Worm (Caenorhabditis elegans): ENCODE measurements around the gene lgc-58.
A peak's percentile ranks its signal among the peaks of the same experiment; 100 is the strongest.

The lgc-58 gene

DNA sequence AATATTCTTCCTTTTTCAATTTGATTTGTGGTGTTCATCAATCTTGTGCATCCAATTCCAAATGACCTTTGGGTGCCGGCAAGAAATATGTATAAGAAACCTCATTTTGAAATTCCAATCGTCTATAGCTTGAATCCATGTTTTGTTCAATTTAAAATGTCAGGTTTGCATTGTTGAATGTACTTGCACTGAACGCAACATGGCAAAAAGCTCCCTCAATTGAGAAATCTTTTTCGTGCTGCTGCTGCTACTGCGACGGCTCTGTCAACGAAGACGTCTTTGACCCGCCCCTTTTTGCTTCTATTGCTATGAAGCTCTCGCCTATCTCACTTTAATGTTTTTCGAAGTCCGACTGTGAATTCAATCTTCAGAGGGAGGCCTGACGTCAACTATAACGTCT, at the start of gene lgc-58:
TSS of gene lgc-58 (plus strand) at position 301 of the 400 bp plus-strand sequence.
- TF ChIP-seq ztf-29 (GFP tag; IDR thresholded peaks at IDR 0.05) (no peak), T22C8.4 (GFP tag; IDR thresholded peaks at IDR 0.05) (no peak), ztf-23 (GFP tag; IDR thresholded peaks at IDR 0.05) (no peak), ref-1 (GFP tag; conservative IDR thresholded peaks at IDR 0.05) (no peak), tab-1 (GFP tag; IDR thresholded peaks at IDR 0.05) (no peak), med-1 (GFP tag; optimal IDR thresholded peaks at IDR 0.05; ENCODE audit: insufficient read depth) (no peak), klf-2 (GFP tag; conservative IDR thresholded peaks at IDR 0.05) (no peak), cog-1 (tag; optimal IDR thresholded peaks at IDR 0.05) (no peak), flt-1 (GFP tag; IDR thresholded peaks at IDR 0.05) (no peak)

DNA sequence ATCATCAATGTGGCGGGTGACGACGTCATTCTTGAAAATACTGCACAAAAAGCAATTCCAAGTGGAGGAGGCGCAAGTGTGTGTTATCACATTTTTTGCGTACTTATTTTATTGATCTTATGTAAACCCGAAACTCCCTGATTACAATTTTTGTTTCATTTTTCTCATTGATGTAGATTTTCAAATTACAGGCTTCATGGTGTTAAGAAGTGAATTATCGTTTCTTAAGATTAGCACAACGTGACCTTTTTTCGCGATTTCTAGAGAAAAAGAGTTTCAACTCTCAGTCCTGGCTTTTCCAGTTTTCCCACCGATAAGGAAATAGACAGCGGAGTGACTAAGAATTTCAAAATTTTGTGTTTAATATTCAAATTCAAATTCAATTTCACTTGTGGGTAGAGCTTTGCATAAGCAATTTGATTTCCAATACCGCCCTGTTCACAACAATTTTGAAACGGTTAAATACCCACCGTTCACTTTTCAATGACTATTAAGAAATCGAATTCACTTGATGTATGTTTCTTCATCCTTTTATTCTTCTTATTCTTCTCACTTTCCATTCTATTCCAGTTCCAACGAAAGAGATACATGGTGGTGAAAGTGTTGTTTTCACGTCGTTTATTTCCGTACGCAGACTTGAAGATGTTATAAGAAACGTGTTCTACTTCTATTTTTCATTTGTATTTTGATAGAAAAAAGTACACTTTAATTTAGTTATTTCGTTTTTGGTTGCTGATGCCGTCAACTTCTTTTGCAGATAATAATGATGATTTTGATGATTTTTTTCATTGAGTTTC, 48.4 kb upstream of the lgc-58 start:
- no peak for TF ChIP-seq klf-2 (GFP tag; conservative IDR thresholded peaks at IDR 0.05)
- no peak for TF ChIP-seq ref-1 (GFP tag; conservative IDR thresholded peaks at IDR 0.05)
- no peak for TF ChIP-seq T22C8.4 (GFP tag; IDR thresholded peaks at IDR 0.05)
- no peak for TF ChIP-seq ztf-29 (GFP tag; IDR thresholded peaks at IDR 0.05)
- TF ChIP-seq cog-1 (tag; optimal IDR thresholded peaks at IDR 0.05) = no peak
- TF ChIP-seq med-1 (GFP tag; optimal IDR thresholded peaks at IDR 0.05; ENCODE audit: insufficient read depth) = no peak
- TF ChIP-seq ztf-23 (GFP tag; IDR thresholded peaks at IDR 0.05) = no peak
- TF ChIP-seq tab-1 (GFP tag; IDR thresholded peaks at IDR 0.05) = no peak
- TF ChIP-seq flt-1 (GFP tag; IDR thresholded peaks at IDR 0.05) = no peak

DNA sequence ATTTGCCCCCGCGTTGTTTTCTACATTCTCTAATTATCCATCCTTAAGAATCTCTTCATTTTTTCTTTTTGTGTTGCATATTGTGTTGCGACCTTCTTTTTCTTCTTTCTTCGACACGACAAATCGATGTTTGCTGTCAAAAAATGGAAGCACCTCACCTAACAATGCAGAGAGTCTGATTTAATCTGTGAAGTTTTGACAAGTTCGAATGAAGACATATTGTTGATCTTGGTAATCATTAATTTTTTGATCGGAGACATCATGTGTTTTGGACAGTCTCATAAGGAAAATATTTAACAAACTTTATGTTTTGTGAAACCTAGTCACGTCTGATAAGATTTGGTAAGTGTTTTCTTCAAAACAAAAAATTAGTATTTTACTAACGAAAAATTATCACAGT, 46.2 kb upstream of the lgc-58 start:
- no peak for TF ChIP-seq T22C8.4 (GFP tag; IDR thresholded peaks at IDR 0.05)
- TF ChIP-seq cog-1 (tag; optimal IDR thresholded peaks at IDR 0.05) = no peak
- TF ChIP-seq med-1 (GFP tag; optimal IDR thresholded peaks at IDR 0.05; ENCODE audit: insufficient read depth) = no peak
- no peak for TF ChIP-seq klf-2 (GFP tag; conservative IDR thresholded peaks at IDR 0.05)
- no peak for TF ChIP-seq flt-1 (GFP tag; IDR thresholded peaks at IDR 0.05)
- no peak for TF ChIP-seq ztf-23 (GFP tag; IDR thresholded peaks at IDR 0.05)
- no peak for TF ChIP-seq ztf-29 (GFP tag; IDR thresholded peaks at IDR 0.05)
- TF ChIP-seq tab-1 (GFP tag; IDR thresholded peaks at IDR 0.05) = no peak
- no peak for TF ChIP-seq ref-1 (GFP tag; conservative IDR thresholded peaks at IDR 0.05)

DNA sequence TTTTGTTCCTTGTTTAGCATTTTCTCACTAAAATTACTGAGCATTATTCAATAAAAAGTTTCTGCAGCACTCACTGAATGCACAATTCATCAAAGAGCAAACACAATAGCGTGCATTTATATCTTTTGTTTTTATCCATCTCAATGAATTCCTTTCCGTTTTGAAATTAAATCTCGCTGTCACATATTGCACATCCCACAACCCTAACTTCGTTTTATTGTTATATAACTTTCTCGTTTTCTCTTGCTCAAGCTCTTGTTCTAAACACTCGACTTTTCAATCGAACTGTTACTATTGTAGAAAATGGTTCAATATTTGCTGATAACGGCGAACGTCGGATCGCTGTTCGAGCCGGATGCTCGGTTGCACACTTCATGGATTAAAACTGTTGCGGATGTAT, 44.1 kb upstream of the lgc-58 start, which contains the start of gene ipp-5:
TSS of gene ipp-5 (plus strand) at position 301 of the 400 bp plus-strand sequence.
- TF ChIP-seq ref-1 (GFP tag; conservative IDR thresholded peaks at IDR 0.05) (no peak), med-1 (GFP tag; optimal IDR thresholded peaks at IDR 0.05; ENCODE audit: insufficient read depth) (no peak), T22C8.4 (GFP tag; IDR thresholded peaks at IDR 0.05) (no peak), ztf-23 (GFP tag; IDR thresholded peaks at IDR 0.05) (no peak), flt-1 (GFP tag; IDR thresholded peaks at IDR 0.05) (no peak), klf-2 (GFP tag; conservative IDR thresholded peaks at IDR 0.05) (no peak), tab-1 (GFP tag; IDR thresholded peaks at IDR 0.05) (no peak), cog-1 (tag; optimal IDR thresholded peaks at IDR 0.05) (no peak), ztf-29 (GFP tag; IDR thresholded peaks at IDR 0.05) (no peak)

DNA sequence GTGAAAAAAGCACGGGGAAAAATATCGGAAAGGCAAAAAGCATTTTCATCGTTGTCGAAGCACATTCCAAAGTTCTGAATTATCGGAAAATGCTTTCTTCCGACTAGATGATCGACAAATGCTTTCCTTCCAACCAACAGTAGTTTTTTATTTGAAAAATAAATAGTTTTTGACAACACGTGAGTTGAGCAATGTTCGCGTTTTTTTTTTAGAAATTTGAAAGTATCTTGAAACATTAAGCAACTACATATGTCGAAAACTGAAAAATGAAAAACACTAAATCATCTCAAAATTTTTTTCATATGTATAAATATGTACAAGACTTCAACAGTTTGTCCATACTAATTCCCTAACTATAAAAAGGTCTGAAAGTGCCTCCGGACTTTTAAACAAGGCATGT, 35.8 kb upstream of the lgc-58 start, which contains the start of gene hsp-25:
TSS of gene hsp-25 (minus strand) at position 101 of the 400 bp plus-strand sequence.
- TF ChIP-seq klf-2 (GFP tag; conservative IDR thresholded peaks at IDR 0.05) (no peak), ref-1 (GFP tag; conservative IDR thresholded peaks at IDR 0.05) (no peak), tab-1 (GFP tag; IDR thresholded peaks at IDR 0.05) (no peak), ztf-29 (GFP tag; IDR thresholded peaks at IDR 0.05) (no peak), flt-1 (GFP tag; IDR thresholded peaks at IDR 0.05) (no peak), ztf-23 (GFP tag; IDR thresholded peaks at IDR 0.05) (no peak)

DNA sequence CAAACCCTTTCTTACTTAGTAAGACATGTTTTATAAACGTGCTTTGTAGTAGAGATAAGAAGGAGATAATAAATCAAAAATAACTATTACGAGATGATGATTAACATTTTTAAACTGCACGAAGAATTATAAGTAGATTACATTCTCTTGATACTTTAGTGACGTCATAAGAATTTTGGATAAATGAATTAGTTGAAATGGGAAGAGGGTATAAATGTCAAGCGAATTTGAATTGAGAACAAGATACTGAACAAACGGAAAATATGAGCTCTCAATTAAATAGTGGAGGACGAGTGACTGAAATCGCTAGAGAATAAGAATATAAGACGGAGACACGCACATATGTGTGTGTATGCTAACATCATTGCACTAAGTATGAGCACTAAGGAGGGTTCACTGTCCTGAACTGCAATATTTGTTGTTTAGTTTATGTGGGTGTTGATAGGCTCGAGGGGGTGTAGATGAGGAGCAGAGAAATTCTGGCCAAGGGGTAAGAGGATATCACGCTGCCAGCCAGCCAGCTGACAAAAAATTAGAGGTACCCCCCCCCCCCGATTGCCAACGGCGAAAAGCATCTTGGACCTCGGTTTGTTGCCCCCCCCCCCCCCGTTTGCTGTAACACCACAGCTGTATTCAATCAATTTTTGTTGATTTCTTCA, 34.7 kb upstream of the lgc-58 start:
- TF ChIP-seq med-1 (GFP tag; optimal IDR thresholded peaks at IDR 0.05; ENCODE audit: insufficient read depth) (no peak), ztf-29 (GFP tag; IDR thresholded peaks at IDR 0.05) (no peak)

DNA sequence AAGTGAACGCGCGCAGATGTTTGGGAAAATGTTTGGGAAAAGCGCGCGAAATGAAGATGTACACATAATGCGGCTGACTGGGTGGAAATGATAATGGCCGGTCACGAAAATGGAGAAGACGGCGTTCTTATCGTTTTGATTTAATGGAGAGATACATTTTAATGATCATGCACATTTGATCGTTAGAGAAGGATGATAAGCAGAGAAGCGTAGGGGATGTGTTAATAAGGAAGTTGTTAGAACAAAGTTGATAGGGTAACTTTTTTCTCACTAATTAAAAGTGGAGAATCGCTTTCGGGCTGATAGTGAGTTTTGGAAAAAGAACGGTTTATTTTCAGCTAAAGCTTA, 34.2 kb upstream of the lgc-58 start:
- TF ChIP-seq ztf-23 (GFP tag; IDR thresholded peaks at IDR 0.05) (no peak), T22C8.4 (GFP tag; IDR thresholded peaks at IDR 0.05) (no peak), flt-1 (GFP tag; IDR thresholded peaks at IDR 0.05) (no peak), ref-1 (GFP tag; conservative IDR thresholded peaks at IDR 0.05) (no peak)

DNA sequence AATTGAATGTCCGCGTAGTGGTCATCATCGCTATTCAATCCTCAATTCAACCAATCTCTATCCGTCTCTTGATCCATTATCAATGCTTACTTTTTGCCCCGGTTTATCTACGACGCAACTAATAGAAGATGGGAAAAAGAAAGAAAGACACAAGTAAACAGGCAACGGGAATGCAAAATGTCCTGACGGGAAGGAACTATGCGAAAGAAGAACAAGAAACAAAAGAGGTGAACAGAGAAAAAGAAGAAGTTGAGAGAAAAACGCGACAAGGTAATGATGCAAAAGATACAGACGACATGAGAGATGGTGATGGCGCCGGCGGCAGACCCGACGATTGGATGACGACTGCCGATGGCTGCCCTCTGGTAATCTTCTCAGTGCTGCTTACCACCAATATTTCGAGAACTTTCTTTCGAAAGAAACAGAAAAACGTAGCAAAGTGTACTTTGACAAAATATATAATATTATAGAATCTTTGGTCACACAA, 33.3 kb upstream of the lgc-58 start:
- TF ChIP-seq klf-2 (GFP tag; conservative IDR thresholded peaks at IDR 0.05) (no peak), T22C8.4 (GFP tag; IDR thresholded peaks at IDR 0.05) (no peak), med-1 (GFP tag; optimal IDR thresholded peaks at IDR 0.05; ENCODE audit: insufficient read depth) (no peak), ztf-29 (GFP tag; IDR thresholded peaks at IDR 0.05) (no peak), tab-1 (GFP tag; IDR thresholded peaks at IDR 0.05) (0 out of 2 replicates have a peak, but pooled peaks have one; percentile 29), ref-1 (GFP tag; conservative IDR thresholded peaks at IDR 0.05) (no peak)

DNA sequence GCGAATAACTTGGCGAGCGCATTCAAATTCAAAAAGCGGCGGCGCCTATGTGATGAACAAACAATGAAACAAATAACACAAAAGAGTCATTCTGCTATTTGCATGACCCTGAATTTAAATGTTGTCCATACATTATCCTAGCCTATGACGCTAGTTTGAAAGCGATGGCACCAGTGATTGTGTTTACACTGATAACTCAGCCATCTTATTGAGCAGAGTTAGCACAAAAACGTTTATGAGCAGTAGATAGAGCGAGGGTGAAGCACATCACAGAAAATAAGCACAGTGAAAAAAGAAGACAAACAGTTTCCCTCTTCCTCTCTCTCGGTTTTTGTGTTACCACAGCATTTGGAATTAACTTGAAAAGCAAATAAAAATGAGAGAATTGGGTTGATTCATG, 32.0 kb upstream of the lgc-58 start:
- TF ChIP-seq flt-1 (GFP tag; IDR thresholded peaks at IDR 0.05) = no peak
- no peak for TF ChIP-seq ztf-23 (GFP tag; IDR thresholded peaks at IDR 0.05)
- TF ChIP-seq T22C8.4 (GFP tag; IDR thresholded peaks at IDR 0.05) = no peak
- no peak for TF ChIP-seq cog-1 (tag; optimal IDR thresholded peaks at IDR 0.05)
- TF ChIP-seq klf-2 (GFP tag; conservative IDR thresholded peaks at IDR 0.05) = no peak
- no peak for TF ChIP-seq tab-1 (GFP tag; IDR thresholded peaks at IDR 0.05)
- no peak for TF ChIP-seq ztf-29 (GFP tag; IDR thresholded peaks at IDR 0.05)
- TF ChIP-seq ref-1 (GFP tag; conservative IDR thresholded peaks at IDR 0.05) = no peak
- no peak for TF ChIP-seq med-1 (GFP tag; optimal IDR thresholded peaks at IDR 0.05; ENCODE audit: insufficient read depth)
